Worm (Caenorhabditis elegans) whole organism, L1 larva: ENCODE data around the gene C25E10.10.
A peak's percentile ranks its signal among the peaks of the same experiment; 100 is the strongest.

Experiments used
- C16A3.4 ChIP-seq: fragments of 150-350 bp; optimal IDR thresholded peaks from 2 replicates; lab custom pipeline; 2014; ENCODE audit warnings: missing biosample characterization, missing genetic modification characterization
- F16B12.6 ChIP-seq: fragments of 150-350 bp; optimal IDR thresholded peaks from 2 replicates; lab custom pipeline; 2014; ENCODE audit warnings: missing biosample characterization, missing genetic modification characterization
- alr-1 ChIP-seq: fragments of 200-800 bp; sonication (Bioruptor generic); optimal IDR thresholded peaks from 2 replicates; lab custom pipeline; 2018; ENCODE audit warnings: borderline replicate concordance, mild to moderate bottlenecking, missing genetic modification characterization, missing compliant biosample characterization
- ceh-63 ChIP-seq: fragments of 200-800 bp; sonication (Bioruptor generic); optimal IDR thresholded peaks from 2 replicates; lab custom pipeline; 2018; ENCODE audit warnings: mild to moderate bottlenecking, missing genetic modification characterization, missing compliant biosample characterization
- ceh-8 ChIP-seq: fragments of 200-800 bp; sonication (Bioruptor generic); optimal IDR thresholded peaks from 2 replicates; lab custom pipeline; 2018; ENCODE audit warnings: mild to moderate bottlenecking, missing genetic modification characterization, moderate library complexity, missing compliant biosample characterization
- ceh-82 ChIP-seq, 3 experiments: fragments of 150-350 bp in 1 of 3; sonication (generic microtip) in 2 of 3; optimal IDR thresholded peaks; 2 replicates each; lab custom pipeline; 2014 to 2017; ENCODE audit warnings: missing biosample characterization in 3 of 3, missing genetic modification characterization in 3 of 3
- ceh-90 ChIP-seq: sonication (generic microtip); optimal IDR thresholded peaks from 2 replicates; lab custom pipeline; 2016; ENCODE audit warnings: missing genetic modification characterization, missing compliant biosample characterization
- ces-1 ChIP-seq: fragments of 150-350 bp; optimal IDR thresholded peaks from 2 replicates; lab custom pipeline; 2014; ENCODE audit warnings: missing biosample characterization, missing genetic modification reagents, missing genetic modification characterization
- efl-3 ChIP-seq: fragments of 200-800 bp; sonication (Bioruptor generic); optimal IDR thresholded peaks from 2 replicates; lab custom pipeline; 2018; ENCODE audit warnings: mild to moderate bottlenecking, missing genetic modification characterization, missing compliant biosample characterization
- egl-13 ChIP-seq: sonication (generic microtip); optimal IDR thresholded peaks from 2 replicates; lab custom pipeline; 2016; ENCODE audit warnings: missing genotype, missing genetic modification reagents, missing genetic modification characterization, missing compliant biosample characterization
- elt-3 ChIP-seq, 6 experiments: fragments of 150-350 bp in 1 of 6; sonication (generic microtip); optimal IDR thresholded peaks; 2 replicates each; lab custom pipeline; 2017 to 2018; ENCODE audit warnings: missing biosample characterization in 6 of 6, missing genetic modification characterization in 6 of 6, inconsistent platforms in 1 of 6
- ets-5 ChIP-seq: fragments of 200-800 bp; sonication (Bioruptor generic); IDR thresholded peaks from 2 replicates; pipeline ENCODE4 v1.3.6; 2022; ENCODE audit warnings: missing genetic modification characterization, missing compliant biosample characterization
- fkh-4 ChIP-seq: sonication (generic microtip); optimal IDR thresholded peaks from 2 replicates; lab custom pipeline; 2016; ENCODE audit warnings: missing compliant biosample characterization, missing genetic modification characterization, borderline replicate concordance
- fkh-8 ChIP-seq: sonication (generic microtip); optimal IDR thresholded peaks from 2 replicates; lab custom pipeline; 2016; ENCODE audit warnings: mild to moderate bottlenecking, missing genetic modification characterization, missing compliant biosample characterization
- fos-1 ChIP-seq: fragments of 150-350 bp; optimal IDR thresholded peaks from 2 replicates; lab custom pipeline; 2014; ENCODE audit warnings: missing biosample characterization, missing genetic modification characterization
- grh-1 ChIP-seq: fragments of 200-800 bp; sonication (Bioruptor generic); IDR thresholded peaks from 2 replicates; pipeline ENCODE4 v1.3.6; 2022; ENCODE audit warnings: missing genetic modification reagents, missing genetic modification characterization, missing compliant biosample characterization
- lin-13 ChIP-seq: fragments of 150-350 bp; optimal IDR thresholded peaks from 2 replicates; lab custom pipeline; 2014; ENCODE audit warnings: missing biosample characterization, missing genetic modification reagents, missing genetic modification characterization
- lin-14 ChIP-seq: fragments of 200-800 bp; sonication (Bioruptor generic); optimal IDR thresholded peaks from 2 replicates; lab custom pipeline; 2018; ENCODE audit warnings: mild to moderate bottlenecking, missing genetic modification characterization, moderate library complexity, missing compliant biosample characterization
- lin-15B ChIP-seq: fragments of 150-350 bp; sonication (generic microtip); optimal IDR thresholded peaks from 3 replicates; lab custom pipeline; 2014; ENCODE audit warnings: missing biosample characterization, missing genetic modification characterization
- lir-3 ChIP-seq: sonication (generic microtip); optimal IDR thresholded peaks from 2 replicates; lab custom pipeline; 2016; ENCODE audit warnings: mild to moderate bottlenecking, missing genetic modification characterization, moderate library complexity, missing compliant biosample characterization; ENCODE audit not compliant: poor library complexity
- lsy-2 ChIP-seq, 2 experiments: fragments of 150-350 bp; optimal IDR thresholded peaks; 2 replicates each; lab custom pipeline; 2014; ENCODE audit warnings: missing biosample characterization in 2 of 2, missing genetic modification characterization in 2 of 2
- mab-9 ChIP-seq: fragments of 200-800 bp; sonication (Bioruptor generic); IDR thresholded peaks from 2 replicates; pipeline ENCODE4 v1.3.6; 2022; ENCODE audit warnings: missing genetic modification reagents, missing genetic modification characterization, missing compliant biosample characterization
- mdl-1 ChIP-seq, 2 experiments: fragments of 150-350 bp; optimal IDR thresholded peaks; 2 replicates each; lab custom pipeline; 2014 to 2017; ENCODE audit warnings: missing biosample characterization in 2 of 2, missing genetic modification characterization in 2 of 2, inconsistent platforms in 1 of 2
- mef-2 ChIP-seq: fragments of 150-350 bp; optimal IDR thresholded peaks from 2 replicates; lab custom pipeline; 2014; ENCODE audit warnings: missing biosample characterization, missing genetic modification characterization
- nhr-19 ChIP-seq: fragments of 200-800 bp; sonication (Bioruptor generic); conservative IDR thresholded peaks from 2 replicates; pipeline ENCODE4 v1.3.6; 2022; ENCODE audit warnings: missing genetic modification characterization, missing compliant biosample characterization
- nhr-20 ChIP-seq: sonication (generic microtip); optimal IDR thresholded peaks from 2 replicates; lab custom pipeline; 2016; ENCODE audit warnings: mild to moderate bottlenecking, missing genetic modification characterization, missing compliant biosample characterization
- nhr-28 ChIP-seq: fragments of 150-350 bp; optimal IDR thresholded peaks from 2 replicates; lab custom pipeline; 2014; ENCODE audit warnings: missing biosample characterization, missing genetic modification characterization
- nhr-71 ChIP-seq: sonication (generic microtip); optimal IDR thresholded peaks from 2 replicates; lab custom pipeline; 2016; ENCODE audit warnings: mild to moderate bottlenecking, missing genetic modification characterization, moderate library complexity, missing compliant biosample characterization
- nhr-76 ChIP-seq: sonication (generic microtip); optimal IDR thresholded peaks from 2 replicates; lab custom pipeline; 2017; ENCODE audit warnings: missing biosample characterization, missing genetic modification characterization
- nhr-77 ChIP-seq: fragments of 150-350 bp; optimal IDR thresholded peaks from 2 replicates; lab custom pipeline; 2014; ENCODE audit warnings: missing biosample characterization, missing genetic modification characterization
- nhr-85 ChIP-seq: sonication (generic microtip); peaks from one replicate; lab custom pipeline; 2016; ENCODE audit warnings: missing genetic modification characterization, inconsistent platforms, missing compliant biosample characterization
- pag-3 ChIP-seq: sonication (generic microtip); optimal IDR thresholded peaks from 2 replicates; lab custom pipeline; 2017; ENCODE audit warnings: missing genetic modification characterization, mild to moderate bottlenecking, missing compliant biosample characterization, antibody characterized with exemption, borderline replicate concordance; ENCODE audit not compliant: insufficient read depth
- pax-3 ChIP-seq: fragments of 200-800 bp; sonication (Bioruptor generic); optimal IDR thresholded peaks from 2 replicates; lab custom pipeline; 2018; ENCODE audit warnings: mild to moderate bottlenecking, missing genetic modification characterization, moderate library complexity, missing compliant biosample characterization
- rnt-1 ChIP-seq: sonication (generic microtip); optimal IDR thresholded peaks from 2 replicates; lab custom pipeline; 2016; ENCODE audit warnings: mild to moderate bottlenecking, missing genetic modification characterization, moderate library complexity, missing compliant biosample characterization
- skn-1 ChIP-seq: fragments of 150-350 bp; optimal IDR thresholded peaks from 2 replicates; lab custom pipeline; 2014; ENCODE audit warnings: missing biosample characterization, missing genetic modification characterization
- snpc-4 ChIP-seq: fragments of 150-350 bp; optimal IDR thresholded peaks from 2 replicates; lab custom pipeline; 2014; ENCODE audit warnings: missing biosample characterization, missing genetic modification characterization
- sox-4 ChIP-seq: sonication (generic microtip); optimal IDR thresholded peaks from 2 replicates; lab custom pipeline; 2016; ENCODE audit warnings: missing genetic modification characterization, missing compliant biosample characterization
- sptf-1 ChIP-seq: fragments of 150-350 bp; optimal IDR thresholded peaks from 2 replicates; lab custom pipeline; 2014; ENCODE audit warnings: missing biosample characterization, missing genetic modification characterization
- swsn-7 ChIP-seq: sonication (generic microtip); optimal IDR thresholded peaks from 2 replicates; lab custom pipeline; 2016; ENCODE audit warnings: missing genetic modification characterization, missing compliant biosample characterization
- tbx-2 ChIP-seq: sonication (generic microtip); optimal IDR thresholded peaks from 2 replicates; lab custom pipeline; 2016; ENCODE audit warnings: missing genetic modification characterization, missing compliant biosample characterization
- tlp-1 ChIP-seq: fragments of 150-350 bp; optimal IDR thresholded peaks from 2 replicates; lab custom pipeline; 2014; ENCODE audit warnings: missing biosample characterization, missing genetic modification characterization
- unc-130 ChIP-seq: fragments of 150-350 bp; optimal IDR thresholded peaks from 2 replicates; lab custom pipeline; 2017; ENCODE audit warnings: missing biosample characterization, missing genetic modification characterization, inconsistent platforms
- unc-30 ChIP-seq: sonication (generic microtip); optimal IDR thresholded peaks from 2 replicates; lab custom pipeline; 2017; ENCODE audit warnings: missing biosample characterization, missing genetic modification characterization
- unc-62 ChIP-seq: fragments of 150-350 bp; optimal IDR thresholded peaks from 2 replicates; lab custom pipeline; 2014; ENCODE audit warnings: missing biosample characterization, missing genetic modification reagents, missing genetic modification characterization
- unc-86 ChIP-seq: sonication (generic microtip); optimal IDR thresholded peaks from 2 replicates; lab custom pipeline; 2016; ENCODE audit warnings: missing genetic modification characterization, missing compliant biosample characterization
- unc-98 ChIP-seq: fragments of 200-800 bp; sonication (Bioruptor generic); IDR thresholded peaks from 2 replicates; pipeline ENCODE4 v1.3.6; 2022; ENCODE audit warnings: missing genetic modification characterization, missing compliant biosample characterization
- xbp-1 ChIP-seq: sonication (generic microtip); optimal IDR thresholded peaks from 2 replicates; lab custom pipeline; 2016; ENCODE audit warnings: missing genetic modification characterization, missing compliant biosample characterization
- zip-4 ChIP-seq: fragments of 200-800 bp; sonication (Bioruptor generic); optimal IDR thresholded peaks from 2 replicates; lab custom pipeline; 2018; ENCODE audit warnings: mild to moderate bottlenecking, missing genetic modification characterization, moderate library complexity, missing compliant biosample characterization
- ztf-11 ChIP-seq, 2 experiments: sonication (generic microtip); optimal IDR thresholded peaks; 2 replicates each; lab custom pipeline; 2016 to 2017; ENCODE audit warnings: missing genetic modification characterization in 2 of 2, missing biosample characterization in 1 of 2, missing compliant biosample characterization in 1 of 2
- ztf-4 ChIP-seq: fragments of 150-350 bp; optimal IDR thresholded peaks from 2 replicates; lab custom pipeline; 2014; ENCODE audit warnings: missing biosample characterization, missing genetic modification characterization

Gene C25E10.10

DNA sequence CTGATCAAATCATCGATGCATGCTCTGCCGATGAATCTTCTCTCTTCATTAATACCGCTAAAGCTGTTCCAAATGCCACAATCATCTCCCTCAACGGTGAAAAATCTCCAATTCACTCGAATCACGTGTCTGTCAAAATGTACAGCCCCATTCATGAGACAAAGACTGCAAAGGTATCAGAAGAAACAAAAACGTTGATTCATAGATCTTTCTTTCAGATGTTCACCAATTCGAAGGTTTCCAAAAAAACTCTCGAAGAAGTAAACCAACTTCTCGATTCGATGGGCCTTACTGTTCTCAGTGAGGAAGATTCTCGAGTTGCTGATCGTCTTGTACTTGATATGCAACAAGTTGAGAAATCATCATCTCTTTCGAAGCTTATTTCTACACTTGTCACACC is 40.5 kb upstream of the C25E10.10 start (continued):
- TF ChIP-seq pax-3 (no peak), lsy-2 (tag; optimal IDR thresholded peaks at IDR 0.05; lab: Kevin White, UChicago) (no peak), ces-1 (GFP tag; lab: Kevin White, UChicago) (no peak), ceh-63 (no peak), unc-30 (no peak), alr-1 (no peak), ztf-11 (tag; optimal IDR thresholded peaks at IDR 0.05; lab: Kevin White, UChicago) (no peak), lin-13 (GFP tag; lab: Kevin White, UChicago) (no peak), nhr-71 (no peak), sptf-1 (tag; lab: Kevin White, UChicago) (no peak), egl-13 (tag; lab: Kevin White, UChicago) (no peak), xbp-1 (tag; lab: Kevin White, UChicago) (no peak), lin-14 (GFP tag; lab: Kevin White, UChicago) (peak; percentile 14), F16B12.6 (tag; lab: Kevin White, UChicago) (no peak), C16A3.4 (peak; percentile 1), ceh-82 (tag; optimal IDR thresholded peaks at IDR 0.05; lab: Kevin White, UChicago) (no peak), efl-3 (GFP tag; lab: Kevin White, UChicago) (no peak)

DNA sequence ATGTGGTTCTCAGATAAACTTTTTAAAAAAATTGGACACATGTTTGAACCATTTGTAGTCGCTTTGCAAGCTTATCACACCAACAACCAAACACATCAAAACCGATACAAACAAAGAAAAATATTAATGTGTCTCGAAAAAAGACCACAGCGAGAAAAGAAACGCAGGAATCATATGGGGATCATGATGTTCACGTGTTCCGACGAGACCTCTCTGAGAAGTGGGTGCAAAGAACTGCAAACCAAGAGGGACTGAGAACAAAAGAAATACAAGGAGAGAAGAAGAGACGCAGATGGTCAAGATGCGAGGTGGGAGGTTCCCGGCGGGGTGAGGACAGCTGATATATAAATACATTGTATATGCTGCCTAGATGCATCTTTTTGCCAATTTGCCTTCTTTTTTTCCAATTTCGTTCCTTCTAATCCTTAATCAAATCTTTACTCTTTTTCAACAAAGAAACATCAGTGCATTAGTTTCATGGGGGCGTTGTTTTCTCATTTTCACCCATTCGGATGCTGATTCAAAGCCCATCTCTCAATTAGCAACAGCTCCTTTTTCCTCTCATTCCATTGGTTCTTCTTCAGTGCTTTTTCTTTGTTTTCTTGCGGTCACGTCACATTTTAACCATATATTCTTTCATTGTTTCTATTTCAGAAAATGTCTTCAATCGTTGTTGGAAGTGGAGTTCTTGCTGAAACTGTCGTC is 39.6 kb upstream of the C25E10.10 start, which contains the start of gene F21C10.10:
Gene F21C10.10 (plus strand): TSS at position 655 of the 705 bp plus-strand sequence.
- TF ChIP-seq ztf-4 (peak; percentile 65), ceh-63 (no peak), grh-1 (GFP tag; lab: Robert Waterston, UW) (peak; percentile 67), nhr-85 (tag; lab: Kevin White, UChicago) (peak; percentile 99), tbx-2 (tag; lab: Kevin White, UChicago) (peak; percentile 86), egl-13 (tag; lab: Kevin White, UChicago) (no peak), skn-1 (peak; percentile 77), fos-1 (tag; lab: Kevin White, UChicago) (no peak), sox-4 (tag; lab: Kevin White, UChicago) (no peak), ztf-11 (tag; optimal IDR thresholded peaks at IDR 0.05; lab: Kevin White, UChicago) (no peak), rnt-1 (tag; lab: Kevin White, UChicago) (peak; percentile 67), mab-9 (GFP tag; lab: Robert Waterston, UW) (0 out of 2 replicates have a peak, but pooled peaks have one; percentile 7), ceh-90 (tag; lab: Kevin White, UChicago) (no peak), unc-86 (tag; lab: Kevin White, UChicago) (no peak), nhr-20 (tag; lab: Kevin White, UChicago) (peak; percentile 97), fkh-4 (tag; lab: Kevin White, UChicago) (no peak), lin-15B (no peak), nhr-28 (no peak), unc-98 (no peak), unc-130 (tag; lab: Kevin White, UChicago) (peak; percentile 9), ces-1 (GFP tag; lab: Kevin White, UChicago) (no peak), nhr-19 (GFP tag; lab: Robert Waterston, UW) (peak; percentile 96), elt-3 (tag; optimal IDR thresholded peaks at IDR 0.05; lab: Kevin White, UChicago) (peak in 3 of 6 experiments; percentile 59 to 91 (median 81)), mdl-1 (tag; optimal IDR thresholded peaks at IDR 0.05; lab: Kevin White, UChicago) (peak in 1 of 2 experiments; percentile 98), snpc-4 (tag; lab: Kevin White, UChicago) (peak; percentile 67), mef-2 (no peak), zip-4 (GFP tag; lab: Kevin White, UChicago) (no peak), ets-5 (no peak), lir-3 (tag; lab: Kevin White, UChicago) (no peak), nhr-76 (tag; lab: Kevin White, UChicago) (no peak), nhr-71 (peak; percentile 94), tlp-1 (tag; lab: Kevin White, UChicago) (no peak), fkh-8 (tag; lab: Kevin White, UChicago) (no peak), ceh-8 (GFP tag; lab: Kevin White, UChicago) (no peak), nhr-77 (tag; lab: Kevin White, UChicago) (peak; percentile 36), pag-3 (tag; lab: Kevin White, UChicago) (no peak), xbp-1 (tag; lab: Kevin White, UChicago) (peak; percentile 53), unc-62 (GFP tag; lab: Kevin White, UChicago) (no peak), swsn-7 (peak; percentile 62), efl-3 (GFP tag; lab: Kevin White, UChicago) (no peak)
